Fruit fly (Drosophila melanogaster): ENCODE measurements around the gene MnM.

Gene MnM

DNA sequence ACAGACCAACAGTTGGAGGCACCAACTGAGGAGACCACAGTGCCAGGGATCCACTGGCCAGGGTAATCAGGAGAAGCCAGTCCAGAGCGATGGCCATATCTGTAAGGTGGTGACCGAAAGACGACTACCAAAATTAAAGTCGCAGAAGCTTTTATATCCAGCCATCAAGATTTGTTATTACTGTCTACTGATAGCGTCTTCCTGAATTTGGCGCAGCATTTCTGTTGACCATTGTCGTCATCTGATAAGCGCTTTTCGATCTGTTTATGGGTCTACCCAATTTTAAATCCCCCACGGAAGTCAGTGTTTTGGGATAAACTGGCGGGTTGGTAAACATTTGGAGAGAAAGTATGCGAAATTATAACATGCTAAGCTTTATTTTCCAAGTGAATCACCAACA is 5.9 kb downstream of the MnM start, which contains the start of gene CG14963:
CG14963 (minus strand) TSS at position 101 of the 400 bp plus-strand sequence.
- TF ChIP-seq CG3995 (GFP tag; optimal IDR thresholded peaks at IDR 0.05) (no peak), CG17359 (tag; optimal IDR thresholded peaks at IDR 0.05) (no peak), CG31441 (GFP tag; IDR thresholded peaks at IDR 0.05) (no peak), CG18599 (GFP tag; optimal IDR thresholded peaks at IDR 0.05) (no peak), Hmx (GFP tag; optimal IDR thresholded peaks at IDR 0.05) (no peak), onecut (GFP tag; IDR thresholded peaks at IDR 0.05) (no peak), CG43689 (GFP tag; IDR thresholded peaks at IDR 0.05) (no peak), ranshi (GFP tag; IDR thresholded peaks at IDR 0.05) (no peak), CG8478 (optimal IDR thresholded peaks at IDR 0.05) (no peak), CG18764 (GFP tag; optimal IDR thresholded peaks at IDR 0.05) (no peak), CG11696 (GFP tag; IDR thresholded peaks at IDR 0.05) (no peak), jing (GFP tag; optimal IDR thresholded peaks at IDR 0.05) (no peak)

DNA sequence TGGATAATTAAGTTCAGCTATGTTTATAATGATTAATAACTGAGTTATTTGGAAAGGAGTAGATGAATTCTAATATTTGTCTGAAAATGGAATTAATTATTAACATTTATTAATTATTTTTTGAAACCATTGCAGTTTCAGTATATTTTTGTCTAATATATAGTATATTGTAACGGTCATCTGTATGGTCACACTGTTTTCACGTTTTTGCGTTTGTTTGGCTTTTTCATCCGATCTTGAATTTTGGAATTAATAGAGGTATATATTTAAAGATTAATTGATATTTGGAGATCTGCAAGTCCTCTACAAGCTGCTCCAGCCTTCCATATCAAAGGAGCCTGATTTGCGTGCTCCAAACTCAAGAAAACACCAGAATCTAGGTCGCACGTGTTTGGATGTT is 9.3 kb downstream of the MnM start, which contains the start of the genes CG32278 and CG32281:
CG32278 (plus strand) TSS at position 180 of the 400 bp plus-strand sequence.
CG32281 (plus strand) TSS at position 269 of the 400 bp plus-strand sequence.
- TF ChIP-seq CG3995 (GFP tag; optimal IDR thresholded peaks at IDR 0.05) (peak; percentile 67), Myb (GFP tag; optimal IDR thresholded peaks at IDR 0.05) (peak; percentile 7), CG12391 (tag; optimal IDR thresholded peaks at IDR 0.05) (no peak), Max (GFP tag; optimal IDR thresholded peaks at IDR 0.05) (peak; percentile 9), gfzf (GFP tag; optimal IDR thresholded peaks at IDR 0.05) (peak; percentile 54), CG14710 (tag; optimal IDR thresholded peaks at IDR 0.05) (peak; percentile 18), stwl (tag; optimal IDR thresholded peaks at IDR 0.05) (peak; percentile 41), CG4282 (GFP tag; optimal IDR thresholded peaks at IDR 0.05) (no peak), MBD-R2 (GFP tag; IDR thresholded peaks at IDR 0.05) (peak; percentile 19; the same call in 1 of the 2 replicates), oc (tag; optimal IDR thresholded peaks at IDR 0.05) (no peak), trem (tag; optimal IDR thresholded peaks at IDR 0.05) (peak; percentile 41), CG4617 (GFP tag; optimal IDR thresholded peaks at IDR 0.05; ENCODE audit: borderline replicate concordance) (peak; percentile 28), CG9797 (GFP tag; optimal IDR thresholded peaks at IDR 0.05) (peak; percentile 52), CG10366 (GFP tag; IDR thresholded peaks at IDR 0.05) (no peak), YL-1 (GFP tag; optimal IDR thresholded peaks at IDR 0.05) (peak; percentile 40), BEAF-32 (GFP tag; optimal IDR thresholded peaks at IDR 0.05) (peak; percentile 11), MESR4 (GFP tag; optimal IDR thresholded peaks at IDR 0.05) (peak; percentile 47), pzg (GFP tag; optimal IDR thresholded peaks at IDR 0.05) (peak; percentile 9)

DNA sequence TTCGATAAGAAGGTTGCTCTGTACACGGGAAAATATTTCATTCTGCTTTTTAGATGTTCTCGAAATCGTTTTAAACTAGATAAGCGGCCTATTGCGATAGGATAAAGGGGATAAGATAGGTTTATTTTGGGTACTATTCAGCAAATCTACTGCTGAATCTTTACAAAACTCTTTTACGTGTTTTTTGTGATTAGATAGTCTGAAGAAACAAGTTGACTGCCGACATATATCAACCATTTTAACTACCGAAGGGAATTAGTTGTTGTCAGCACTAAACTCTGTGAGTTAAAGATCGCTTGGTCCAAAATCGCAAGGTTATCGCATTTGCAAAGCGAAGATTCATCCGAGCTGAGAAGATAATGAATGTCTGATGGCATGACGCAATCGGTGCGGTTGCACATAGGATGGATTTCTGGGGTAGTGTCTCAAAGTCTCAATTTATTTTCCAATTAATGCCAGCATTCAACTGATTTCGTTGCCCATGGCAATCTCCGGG is 12.1 kb downstream of the MnM start, which contains the start of gene Asciz:
Asciz (minus strand) TSS at position 51 of the 496 bp plus-strand sequence.
- no peak for TF ChIP-seq CG11085 (GFP tag; IDR thresholded peaks at IDR 0.05)
- TF ChIP-seq Taf1 (GFP tag; IDR thresholded peaks at IDR 0.05), result no peak
- no peak for TF ChIP-seq Eip74EF (GFP tag; optimal IDR thresholded peaks at IDR 0.05)
- no peak for TF ChIP-seq CoRest (tag; optimal IDR thresholded peaks at IDR 0.05)
- no peak for TF ChIP-seq CG6175 (GFP tag; IDR thresholded peaks at IDR 0.05)
- no peak for TF ChIP-seq H15 (GFP tag; IDR thresholded peaks at IDR 0.05)
- TF ChIP-seq CG6654 (GFP tag; optimal IDR thresholded peaks at IDR 0.05), result no peak
- no peak for TF ChIP-seq otp (GFP tag; IDR thresholded peaks at IDR 0.05)
- no peak for TF ChIP-seq CG16863 (GFP tag; optimal IDR thresholded peaks at IDR 0.05)
- TF ChIP-seq Rfx (GFP tag; IDR thresholded peaks at IDR 0.05), result peak; percentile 28; the same call in 1 of the 2 replicates
- TF ChIP-seq mirr (GFP tag; optimal IDR thresholded peaks at IDR 0.05), result no peak
- no peak for TF ChIP-seq sim (GFP tag; IDR thresholded peaks at IDR 0.05)
- TF ChIP-seq lbe (GFP tag; optimal IDR thresholded peaks at IDR 0.05), result no peak
- TF ChIP-seq CG10274 (GFP tag; optimal IDR thresholded peaks at IDR 0.05), result no peak
- peak; percentile 4 for TF ChIP-seq CG15479 (GFP tag; optimal IDR thresholded peaks at IDR 0.05)
- no peak for TF ChIP-seq CrebB (tag; optimal IDR thresholded peaks at IDR 0.05)
- no peak for TF ChIP-seq CG17829 (tag; optimal IDR thresholded peaks at IDR 0.05)
